Worm (Caenorhabditis elegans) whole organism, mixed stage, embryonic: ENCODE data around the gene nud-1.

Experiments used
- blmp-1 ChIP-seq: fragments of 150-350 bp; optimal IDR thresholded peaks from 2 replicates; lab custom pipeline; 2014; ENCODE audit warnings: missing biosample characterization, missing genetic modification characterization
- drap-1 ChIP-seq: fragments of 200-800 bp; sonication (Bioruptor generic); optimal IDR thresholded peaks from 3 replicates; lab custom pipeline; 2018; ENCODE audit warnings: mild to moderate bottlenecking, missing genetic modification characterization, missing compliant biosample characterization
- unc-39 ChIP-seq: fragments of 150-350 bp; optimal IDR thresholded peaks from 2 replicates; lab custom pipeline; 2014; ENCODE audit warnings: missing biosample characterization, missing genetic modification characterization
- unc-62 ChIP-seq: fragments of 150-350 bp; optimal IDR thresholded peaks from 2 replicates; lab custom pipeline; 2014; ENCODE audit warnings: missing biosample characterization, missing genetic modification reagents, missing genetic modification characterization

ce11 chrIII:13315071-13315470 is 26.3 kb upstream of the nud-1 start, which contains the start of gene dph-7:
- TF ChIP-seq unc-62 (GFP tag; lab: Kevin White, UChicago): no peak
- no peak for TF ChIP-seq unc-39 (tag; lab: Kevin White, UChicago)
- TF ChIP-seq blmp-1 (tag; lab: Kevin White, UChicago): no peak
- TF ChIP-seq drap-1 (GFP tag; lab: Kevin White, UChicago): no peak
